Fruit fly (Drosophila melanogaster) whole organism: ENCODE measurements around the gene CG8814.

Experiments used
- CG8478 ChIP-seq: fragments of >200 bp; optimal IDR thresholded peaks from 2 replicates; lab custom pipeline; 2018; ENCODE audit warnings: inconsistent platforms
- Dll ChIP-seq: fragments of >200 bp; optimal IDR thresholded peaks from 2 replicates; lab custom pipeline; 2017
- EcR ChIP-seq, 2 experiments: fragments of >200 bp; optimal IDR thresholded peaks; 2 replicates each; lab custom pipeline; 2017; ENCODE audit warnings: missing biosample characterization in 2 of 2, missing genetic modification characterization in 2 of 2, missing genetic modification reagents in 2 of 2
- pan ChIP-seq: fragments of >200 bp; optimal IDR thresholded peaks from 2 replicates; lab custom pipeline; 2017
- psq ChIP-seq: fragments of >200 bp; optimal IDR thresholded peaks from 2 replicates; lab custom pipeline; 2017
- usp ChIP-seq: fragments of >200 bp; optimal IDR thresholded peaks from 2 replicates; lab custom pipeline; 2017; ENCODE audit warnings: missing biosample characterization, missing genetic modification characterization, mixed read lengths

dm6 chr2L:2840311-2840710, 34.4 kb upstream of the CG8814 start:
- TF ChIP-seq pan (no peak), CG8478 (lab: Kevin White, UChicago) (no peak), psq (lab: Kevin White, UChicago) (no peak), EcR (GFP tag; optimal IDR thresholded peaks at IDR 0.05; lab: Kevin White, UChicago) (no peak), usp (GFP tag; lab: Kevin White, UChicago) (no peak), Dll (lab: Kevin White, UChicago) (no peak)
